Fruit fly (Drosophila melanogaster): ENCODE measurements around the gene CG31224.

DNA sequence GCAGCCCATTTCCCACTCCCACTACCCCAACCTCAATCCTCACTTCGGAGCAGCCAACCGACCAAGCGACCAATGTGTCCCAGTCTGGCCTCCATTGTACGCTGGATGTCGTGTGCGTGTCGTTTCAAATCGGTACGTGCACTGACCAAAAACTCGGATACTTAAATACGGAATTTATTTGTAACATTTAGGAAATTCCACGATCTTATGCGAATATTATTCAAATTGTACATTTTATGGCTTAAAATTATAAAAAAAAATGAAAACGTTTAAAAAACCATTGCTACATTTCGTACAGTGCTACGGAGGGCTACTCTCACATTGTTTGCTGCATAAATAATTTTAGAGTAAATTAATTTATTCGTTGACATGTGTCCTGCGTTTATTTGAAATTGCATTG lies 34.6 kb downstream of the CG31224 start:
- TF ChIP-seq ttk (optimal IDR thresholded peaks at IDR 0.05): no peak
- TF ChIP-seq Sin3A (optimal IDR thresholded peaks at IDR 0.05): no peak
- TF ChIP-seq Myc (optimal IDR thresholded peaks at IDR 0.05): no peak
- no peak for TF ChIP-seq h (optimal IDR thresholded peaks at IDR 0.05)
- no peak for TF ChIP-seq psq (optimal IDR thresholded peaks at IDR 0.05)
- no peak for TF ChIP-seq insv (optimal IDR thresholded peaks at IDR 0.05)
